Fruit fly (Drosophila melanogaster): ENCODE measurements around the gene Mf.

DNA sequence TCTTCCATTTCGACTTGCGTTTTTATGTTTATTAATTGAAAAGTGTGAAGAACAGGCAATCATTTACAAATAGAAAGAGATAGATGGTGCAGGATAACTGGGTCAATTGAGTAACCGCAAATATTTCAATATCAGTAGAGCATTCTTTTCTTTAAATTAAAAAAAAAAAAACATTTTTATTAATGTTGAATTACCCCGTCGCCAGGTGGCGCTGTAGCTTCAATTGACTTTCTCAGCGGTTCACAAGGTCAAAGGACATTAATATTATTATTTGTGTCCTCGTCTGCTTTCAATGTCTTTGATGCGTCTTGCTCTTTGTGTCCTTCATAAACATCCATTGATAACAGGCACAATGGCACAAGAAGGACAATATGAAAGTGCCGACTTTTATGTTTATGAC, 32.7 kb downstream of the Mf start:
- no peak for TF ChIP-seq cnc (optimal IDR thresholded peaks at IDR 0.05)
- no peak for TF ChIP-seq tj (GFP tag; optimal IDR thresholded peaks at IDR 0.05)
- no peak for TF ChIP-seq CG11617 (GFP tag; optimal IDR thresholded peaks at IDR 0.05)
